Fruit fly (Drosophila melanogaster): Measurements from ENCODE around the gene CG5854.

dm6 chr3R:23938564-23939122 lies 4.9 kb downstream of the CG5854 start:
- TF ChIP-seq Hr96 (GFP tag; optimal IDR thresholded peaks at IDR 0.05) (no peak), Crg-1 (GFP tag; optimal IDR thresholded peaks at IDR 0.05) (no peak), CG7045 (GFP tag; optimal IDR thresholded peaks at IDR 0.05) (peak; percentile 29), tj (GFP tag; optimal IDR thresholded peaks at IDR 0.05) (no peak), CG33017 (tag; optimal IDR thresholded peaks at IDR 0.05) (peak; percentile 65), kay (GFP tag; ENCODE audit: borderline replicate concordance) (no peak), CG12768 (GFP tag; optimal IDR thresholded peaks at IDR 0.05) (peak; percentile 52), CG11617 (GFP tag; optimal IDR thresholded peaks at IDR 0.05) (peak; percentile 54), toe (GFP tag; optimal IDR thresholded peaks at IDR 0.05) (no peak), bab1 (GFP tag; optimal IDR thresholded peaks at IDR 0.05) (no peak), pad (GFP tag; optimal IDR thresholded peaks at IDR 0.05) (peak; percentile 54), Mnt (GFP tag; optimal IDR thresholded peaks at IDR 0.05) (peak; percentile 37), cnc (optimal IDR thresholded peaks at IDR 0.05) (no peak)
